Worm (Caenorhabditis elegans) whole organism, L1 larva: ENCODE data around the gene suex-1.
"Not testable (repeated sequence)": the region's sequence is repeated elsewhere in the genome, so short reads cannot be mapped to it uniquely, and the experiment has no call there.

Experiments
- ceh-63 ChIP-seq: fragments of 200-800 bp; sonication (Bioruptor generic); optimal IDR thresholded peaks from 2 replicates; lab custom pipeline; 2018; ENCODE audit warnings: mild to moderate bottlenecking, missing genetic modification characterization, missing compliant biosample characterization
- elt-3 ChIP-seq, 6 experiments: fragments of 150-350 bp in 1 of 6; sonication (generic microtip); optimal IDR thresholded peaks; 2 replicates each; lab custom pipeline; 2017 to 2018; ENCODE audit warnings: missing biosample characterization in 6 of 6, missing genetic modification characterization in 6 of 6, inconsistent platforms in 1 of 6
- lin-39 ChIP-seq: fragments of 150-350 bp; optimal IDR thresholded peaks from 2 replicates; lab custom pipeline; 2014; ENCODE audit warnings: missing biosample characterization, missing genetic modification reagents, missing genetic modification characterization
- mep-1 ChIP-seq: fragments of 150-350 bp; optimal IDR thresholded peaks from 2 replicates; lab custom pipeline; 2014; ENCODE audit warnings: missing biosample characterization, missing genetic modification characterization
- nhr-19 ChIP-seq: fragments of 200-800 bp; sonication (Bioruptor generic); conservative IDR thresholded peaks from 2 replicates; pipeline ENCODE4 v1.3.6; 2022; ENCODE audit warnings: missing genetic modification characterization, missing compliant biosample characterization
- nhr-76 ChIP-seq: sonication (generic microtip); optimal IDR thresholded peaks from 2 replicates; lab custom pipeline; 2017; ENCODE audit warnings: missing biosample characterization, missing genetic modification characterization
- snpc-4 ChIP-seq: fragments of 150-350 bp; optimal IDR thresholded peaks from 2 replicates; lab custom pipeline; 2014; ENCODE audit warnings: missing biosample characterization, missing genetic modification characterization
- unc-62 ChIP-seq: fragments of 150-350 bp; optimal IDR thresholded peaks from 2 replicates; lab custom pipeline; 2014; ENCODE audit warnings: missing biosample characterization, missing genetic modification reagents, missing genetic modification characterization
- zag-1 ChIP-seq: fragments of 150-350 bp; optimal IDR thresholded peaks from 2 replicates; lab custom pipeline; 2014; ENCODE audit warnings: missing biosample characterization, missing genetic modification characterization
- ztf-4 ChIP-seq: fragments of 150-350 bp; optimal IDR thresholded peaks from 2 replicates; lab custom pipeline; 2014; ENCODE audit warnings: missing biosample characterization, missing genetic modification characterization

DNA sequence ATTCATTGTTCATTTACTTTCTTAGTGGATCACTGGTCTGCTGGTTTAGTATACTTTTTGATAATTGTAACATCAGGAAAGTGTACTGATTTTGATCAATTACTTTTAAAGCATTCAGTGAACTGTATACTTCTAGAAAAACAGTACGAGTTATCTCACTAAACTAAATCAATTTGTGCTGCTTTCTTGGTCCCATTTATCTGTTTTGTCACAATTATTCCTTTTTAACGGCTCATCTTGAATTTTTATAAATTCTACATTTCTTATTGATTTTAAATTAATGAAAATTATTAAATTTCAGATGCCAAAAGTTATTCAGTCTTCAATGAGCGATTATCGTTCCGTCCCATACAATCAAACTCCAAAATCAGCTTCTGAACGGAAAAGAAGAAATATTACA is 36.9 kb upstream of the suex-1 start, which contains the start of gene hlh-25:
- not testable (repeated sequence) for TF ChIP-seq unc-62 (GFP tag; lab: Kevin White, UChicago); snpc-4 (tag; lab: Kevin White, UChicago); mep-1 (tag; lab: Kevin White, UChicago); elt-3 (tag; optimal IDR thresholded peaks at IDR 0.05; lab: Kevin White, UChicago); ceh-63 (GFP tag; lab: Kevin White, UChicago); nhr-19 (GFP tag; lab: Robert Waterston, UW); ztf-4 (tag; lab: Kevin White, UChicago); zag-1; lin-39 (tag; lab: Kevin White, UChicago); nhr-76 (tag; lab: Kevin White, UChicago)
